Worm (Caenorhabditis elegans) whole organism, young adult: ENCODE results near the gene K04E7.1.

Source experiments
- T26A5.8 ChIP-seq: sonication (generic microtip); optimal IDR thresholded peaks from 2 replicates; lab custom pipeline; 2016; ENCODE audit warnings: missing genetic modification characterization, missing compliant biosample characterization
- bed-1 ChIP-seq: fragments of 200-800 bp; sonication (Bioruptor generic); IDR thresholded peaks from 2 replicates; pipeline ENCODE4 v1.3.6; 2022; ENCODE audit warnings: missing genetic modification reagents, missing genetic modification characterization, missing compliant biosample characterization
- dpl-1 ChIP-seq: fragments of 150-350 bp; optimal IDR thresholded peaks from 2 replicates; lab custom pipeline; 2014; ENCODE audit warnings: missing biosample characterization, missing genetic modification reagents, missing genetic modification characterization
- ets-4 ChIP-seq: fragments of 200-800 bp; sonication (Bioruptor generic); optimal IDR thresholded peaks from 2 replicates; lab custom pipeline; 2018; ENCODE audit warnings: mild to moderate bottlenecking, missing genetic modification characterization, missing compliant biosample characterization
- hlh-26 ChIP-seq: fragments of 200-800 bp; sonication (Bioruptor generic); conservative IDR thresholded peaks from 2 replicates; pipeline ENCODE4 v1.3.6; 2022; ENCODE audit warnings: missing genetic modification reagents, missing genetic modification characterization, missing compliant biosample characterization
- lag-1 ChIP-seq: fragments of 200-800 bp; sonication (Bioruptor generic); IDR thresholded peaks from 2 replicates; pipeline ENCODE4 v1.3.6; 2022; ENCODE audit warnings: missing genetic modification reagents, missing genetic modification characterization, missing compliant biosample characterization
- lin-54 ChIP-seq: fragments of 200-800 bp; sonication (Bioruptor generic); optimal IDR thresholded peaks from 2 replicates; lab custom pipeline; 2018; ENCODE audit warnings: mild to moderate bottlenecking, missing genetic modification characterization, missing compliant biosample characterization
- madf-8 ChIP-seq: fragments of 200-800 bp; sonication (Bioruptor generic); conservative IDR thresholded peaks from 2 replicates; pipeline ENCODE4 v1.3.6; 2022; ENCODE audit warnings: missing genetic modification reagents, missing genetic modification characterization, missing compliant biosample characterization
- nfyb-1 ChIP-seq: fragments of 200-800 bp; sonication (Bioruptor generic); IDR thresholded peaks from 2 replicates; pipeline ENCODE4 v1.3.6; 2022; ENCODE audit warnings: missing genetic modification reagents, missing genetic modification characterization, missing compliant biosample characterization
- nhr-27 ChIP-seq: fragments of 200-800 bp; sonication (Bioruptor generic); optimal IDR thresholded peaks from 2 replicates; lab custom pipeline; 2018; ENCODE audit warnings: mild to moderate bottlenecking, missing genetic modification characterization, moderate library complexity, missing compliant biosample characterization
- snpc-1.3 ChIP-seq: sonication (generic microtip); optimal IDR thresholded peaks from 2 replicates; lab custom pipeline; 2017; ENCODE audit warnings: missing genetic modification characterization, mild to moderate bottlenecking, missing compliant biosample characterization, antibody characterized with exemption, moderate library complexity, missing genotype, missing genetic modification reagents; ENCODE audit not compliant: insufficient read depth
- snpc-3.4 ChIP-seq: sonication (generic microtip); optimal IDR thresholded peaks from 2 replicates; lab custom pipeline; 2017; ENCODE audit warnings: missing genetic modification characterization, mild to moderate bottlenecking, missing compliant biosample characterization, antibody characterized with exemption, moderate library complexity, missing genotype, missing genetic modification reagents
- tlf-1 ChIP-seq: fragments of 200-800 bp; sonication (Bioruptor generic); optimal IDR thresholded peaks from 2 replicates; lab custom pipeline; 2018; ENCODE audit warnings: mild to moderate bottlenecking, missing genetic modification characterization, missing compliant biosample characterization
- ztf-6 ChIP-seq: fragments of 200-800 bp; sonication (Bioruptor generic); IDR thresholded peaks from 2 replicates; pipeline ENCODE4 v1.3.6; 2022; ENCODE audit warnings: missing genetic modification reagents, missing genetic modification characterization, missing compliant biosample characterization

DNA sequence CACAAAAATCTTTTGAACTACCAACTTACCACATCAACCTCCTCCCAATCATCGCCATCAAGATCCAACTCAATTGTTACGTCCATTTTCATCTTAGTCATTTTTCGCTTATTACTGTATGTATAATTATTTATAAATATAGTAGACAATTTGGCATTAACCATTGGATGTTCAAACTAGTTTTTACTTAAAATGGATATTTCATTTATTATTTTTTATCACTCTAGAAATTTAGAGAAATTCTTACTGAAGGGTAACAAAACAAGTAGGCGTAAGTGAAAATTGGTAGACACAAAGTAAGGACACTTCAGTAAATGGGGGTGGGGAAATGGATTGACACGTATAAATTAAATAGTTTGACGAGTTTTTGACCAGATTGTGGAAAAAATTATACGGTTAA, 37.9 kb downstream of the K04E7.1 start, which contains the start of gene actl-1:
- TF ChIP-seq tlf-1 (GFP tag; lab: Kevin White, UChicago) (no peak), nfyb-1 (GFP tag; lab: Robert Waterston, UW) (no peak), dpl-1 (GFP tag; lab: Kevin White, UChicago) (no peak), hlh-26 (GFP tag; lab: Robert Waterston, UW) (no peak), nhr-27 (no peak), snpc-3.4 (tag; lab: Kevin White, UChicago) (no peak), bed-1 (no peak), ztf-6 (GFP tag; lab: Robert Waterston, UW) (no peak), ets-4 (GFP tag; lab: Kevin White, UChicago) (no peak), lag-1 (no peak), madf-8 (GFP tag; lab: Robert Waterston, UW) (no peak), T26A5.8 (tag; lab: Kevin White, UChicago) (no peak), lin-54 (no peak), snpc-1.3 (tag; lab: Kevin White, UChicago) (no peak)
